Fruit fly (Drosophila melanogaster) whole organism, adult: Measurements from ENCODE around the gene Tyler.

Source experiments
- CG11617 ChIP-seq: fragments of 200-800 bp; sonication (Bioruptor generic); optimal IDR thresholded peaks from 2 replicates; lab custom pipeline; 2017; ENCODE audit warnings: mild to moderate bottlenecking, missing biosample characterization, missing genetic modification reagents, missing genetic modification characterization
- CG7101 ChIP-seq: fragments of 200-800 bp; sonication (Bioruptor generic); optimal IDR thresholded peaks from 2 replicates; lab custom pipeline; 2018; ENCODE audit warnings: missing biosample characterization, mild to moderate bottlenecking, missing genetic modification characterization, moderate library complexity
- cic ChIP-seq: fragments of 200-800 bp; sonication (Bioruptor generic); optimal IDR thresholded peaks from 2 replicates; lab custom pipeline; 2017; ENCODE audit warnings: missing biosample characterization, mild to moderate bottlenecking, missing genetic modification characterization, moderate library complexity
- ovo ChIP-seq: fragments of 200-800 bp; sonication (Bioruptor generic); optimal IDR thresholded peaks from 2 replicates; lab custom pipeline; 2016; ENCODE audit warnings: missing biosample characterization, missing genetic modification characterization
- pad ChIP-seq: fragments of 200-800 bp; sonication (Bioruptor generic); optimal IDR thresholded peaks from 3 replicates; lab custom pipeline; 2017; ENCODE audit warnings: missing biosample characterization, missing genetic modification characterization, mild to moderate bottlenecking, moderate library complexity, missing genetic modification reagents

DNA sequence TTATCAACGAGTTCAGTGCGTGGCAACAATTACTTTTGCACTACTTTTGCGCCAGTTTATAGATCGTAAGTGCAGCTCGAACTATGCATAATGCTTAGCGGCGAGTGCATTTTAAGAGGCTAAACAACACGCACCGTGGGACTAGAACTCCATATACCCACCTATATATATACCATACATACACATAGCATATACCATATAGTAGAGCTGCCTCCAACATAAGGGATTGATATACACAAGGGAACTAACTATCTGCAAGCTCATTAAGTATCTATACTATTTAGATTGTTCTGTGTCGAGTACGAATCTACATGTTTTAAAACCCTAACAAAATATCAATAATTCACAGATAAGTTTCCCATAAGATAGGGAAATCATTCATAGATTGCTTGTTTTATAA is 29.4 kb upstream of the Tyler start, which contains the start of gene CG14218:
- TF ChIP-seq cic (no peak), CG7101 (tag; lab: Kevin White, UChicago) (no peak), pad (no peak), ovo (GFP tag; lab: Kevin White, UChicago) (no peak), CG11617 (GFP tag; lab: Kevin White, UChicago) (no peak)
